Worm (Caenorhabditis elegans) whole organism, early embryonic: ENCODE measurements around the gene dkc-1.

Source experiments
- B0310.2 ChIP-seq: sonication (generic microtip); optimal IDR thresholded peaks from 2 replicates; lab custom pipeline; 2016; ENCODE audit warnings: mild to moderate bottlenecking, missing genetic modification characterization, missing compliant biosample characterization
- aly-1 ChIP-seq: sonication (generic microtip); optimal IDR thresholded peaks from 2 replicates; lab custom pipeline; 2016; ENCODE audit warnings: missing genetic modification characterization, missing compliant biosample characterization
- ama-1 ChIP-seq: fragments of 150-350 bp; optimal IDR thresholded peaks from 2 replicates; lab custom pipeline; 2014
- ceh-13 ChIP-seq: fragments of 200-800 bp; sonication (Bioruptor generic); optimal IDR thresholded peaks from 2 replicates; lab custom pipeline; 2018; ENCODE audit warnings: mild to moderate bottlenecking, missing genetic modification characterization, missing compliant biosample characterization
- ceh-36 ChIP-seq: sonication (generic microtip); optimal IDR thresholded peaks from 2 replicates; lab custom pipeline; 2016; ENCODE audit warnings: missing genetic modification characterization, inconsistent platforms, missing compliant biosample characterization
- flt-1 ChIP-seq: fragments of 200-800 bp; sonication (Bioruptor generic); IDR thresholded peaks from 2 replicates; pipeline ENCODE4 v1.3.6; 2022; ENCODE audit warnings: missing genetic modification characterization, missing compliant biosample characterization
- hmbx-1 ChIP-seq: sonication (generic microtip); optimal IDR thresholded peaks from 2 replicates; lab custom pipeline; 2016; ENCODE audit warnings: mild to moderate bottlenecking, missing genetic modification characterization, missing compliant biosample characterization
- hmg-4 ChIP-seq: fragments of 200-800 bp; sonication (Bioruptor generic); optimal IDR thresholded peaks from 2 replicates; lab custom pipeline; 2018; ENCODE audit warnings: mild to moderate bottlenecking, missing genetic modification characterization, missing compliant biosample characterization
- hnd-1 ChIP-seq: sonication (generic microtip); optimal IDR thresholded peaks from 2 replicates; lab custom pipeline; 2016; ENCODE audit warnings: missing genetic modification characterization, missing compliant biosample characterization
- pes-1 ChIP-seq: fragments of 200-800 bp; sonication (Bioruptor generic); IDR thresholded peaks from 2 replicates; pipeline ENCODE4 v1.3.6; 2022; ENCODE audit warnings: missing genetic modification reagents, missing genetic modification characterization, missing compliant biosample characterization
- scrt-1 ChIP-seq: fragments of 200-800 bp; sonication (Bioruptor generic); IDR thresholded peaks from 2 replicates; pipeline ENCODE4 v1.3.6; 2022; ENCODE audit warnings: missing genetic modification characterization, missing compliant biosample characterization
- tbx-11 ChIP-seq: fragments of 200-800 bp; sonication (Bioruptor generic); IDR thresholded peaks from 2 replicates; pipeline ENCODE4 v1.3.6; 2022; ENCODE audit warnings: missing genetic modification characterization, missing compliant biosample characterization
- tbx-37 ChIP-seq: fragments of 200-800 bp; sonication (Bioruptor generic); conservative IDR thresholded peaks from 2 replicates; pipeline ENCODE4 v1.3.6; 2022; ENCODE audit warnings: missing genetic modification reagents, missing genetic modification characterization, missing compliant biosample characterization

ce11 chrIII:10794049-10794448 is 45.8 kb downstream of the dkc-1 start, which contains the start of gene clec-163:
- TF ChIP-seq ama-1 = no peak
- no peak for TF ChIP-seq hmg-4 (GFP tag; lab: Kevin White, UChicago)
- no peak for TF ChIP-seq scrt-1 (GFP tag; lab: Robert Waterston, UW)
- no peak for TF ChIP-seq B0310.2 (tag; lab: Kevin White, UChicago)
- TF ChIP-seq ceh-36 (tag; lab: Kevin White, UChicago) = no peak
- TF ChIP-seq pes-1 (GFP tag; lab: Robert Waterston, UW) = no peak
- no peak for TF ChIP-seq hmbx-1
- no peak for TF ChIP-seq flt-1 (GFP tag; lab: Robert Waterston, UW)
- no peak for TF ChIP-seq aly-1
- no peak for TF ChIP-seq tbx-37
- no peak for TF ChIP-seq ceh-13 (GFP tag; lab: Kevin White, UChicago)
- TF ChIP-seq hnd-1 (tag; lab: Kevin White, UChicago) = no peak
- no peak for TF ChIP-seq tbx-11
